Comparison of ENCODE assay signal across 6 worm cellular contexts in genomic region chrII:2090605-2091004, ce11.
TF ChIP-seq lines count a peak whose summit lies in the region.

TSS of gene trpl-5 (minus strand) at chrII:2090636.

TF ChIP-seq in whole organism, L1 larva, 84 proteins besides CTCF, POLR2A, EP300 and RAD21:
- no peak for TF ChIP-seq blmp-1 (tag; optimal IDR thresholded peaks at IDR 0.05; lab: Kevin White, UChicago)
- peak; percentile 81 for TF ChIP-seq pqm-1 (tag; optimal IDR thresholded peaks at IDR 0.05; lab: Kevin White, UChicago)
- TF ChIP-seq lin-35 (GFP tag; optimal IDR thresholded peaks at IDR 0.05; lab: Kevin White, UChicago): peak in 1 of 2 experiments; percentile 17
- peak; percentile 59 for TF ChIP-seq jun-1 (tag; optimal IDR thresholded peaks at IDR 0.05; lab: Kevin White, UChicago)
- peak; percentile 94 for TF ChIP-seq elt-2 (tag; optimal IDR thresholded peaks at IDR 0.05; lab: Kevin White, UChicago)
- no peak for TF ChIP-seq mef-2 (tag; optimal IDR thresholded peaks at IDR 0.05; lab: Kevin White, UChicago)
- TF ChIP-seq zag-1 (tag; optimal IDR thresholded peaks at IDR 0.05; lab: Kevin White, UChicago): no peak

TF ChIP-seq in whole organism, L2 larva, 48 proteins besides CTCF, POLR2A, EP300 and RAD21:
- no peak for TF ChIP-seq nhr-23 (tag; optimal IDR thresholded peaks at IDR 0.05; lab: Kevin White, UChicago)
- TF ChIP-seq alr-1 (tag; optimal IDR thresholded peaks at IDR 0.05; lab: Kevin White, UChicago): no peak
- no peak for TF ChIP-seq sem-4 (tag; optimal IDR thresholded peaks at IDR 0.05; lab: Kevin White, UChicago)
- peak; percentile 22 for TF ChIP-seq gmeb-1 (tag; optimal IDR thresholded peaks at IDR 0.05; lab: Kevin White, UChicago)
- TF ChIP-seq fos-1 (tag; optimal IDR thresholded peaks at IDR 0.05; lab: Kevin White, UChicago): peak; percentile 94
- no peak for TF ChIP-seq elt-1 (tag; optimal IDR thresholded peaks at IDR 0.05; lab: Kevin White, UChicago)

TF ChIP-seq in whole organism, L3 larva, 47 proteins besides CTCF, POLR2A, EP300 and RAD21:
- no peak for TF ChIP-seq unc-62 (GFP tag; optimal IDR thresholded peaks at IDR 0.05; lab: Kevin White, UChicago)
- no peak for TF ChIP-seq tbx-2 (tag; optimal IDR thresholded peaks at IDR 0.05; lab: Kevin White, UChicago)
- no peak for TF ChIP-seq skn-1 (tag; optimal IDR thresholded peaks at IDR 0.05; lab: Kevin White, UChicago)
- TF ChIP-seq pqm-1 (tag; optimal IDR thresholded peaks at IDR 0.05; lab: Kevin White, UChicago): peak; percentile 96
- TF ChIP-seq ceh-9 (tag; optimal IDR thresholded peaks at IDR 0.05; lab: Kevin White, UChicago): no peak
- no peak for TF ChIP-seq hmg-11 (tag; optimal IDR thresholded peaks at IDR 0.05; lab: Kevin White, UChicago)
- no peak for TF ChIP-seq sea-2 (GFP tag; optimal IDR thresholded peaks at IDR 0.05; lab: Kevin White, UChicago)
- TF ChIP-seq unc-39 (tag; optimal IDR thresholded peaks at IDR 0.05; lab: Kevin White, UChicago): no peak
- no peak for TF ChIP-seq fkh-10 (GFP tag; optimal IDR thresholded peaks at IDR 0.05; lab: Kevin White, UChicago)
- TF ChIP-seq nhr-76 (tag; optimal IDR thresholded peaks at IDR 0.05; lab: Kevin White, UChicago): no peak
- no peak for TF ChIP-seq R02D3.7 (tag; optimal IDR thresholded peaks at IDR 0.05; lab: Kevin White, UChicago)
- peak; percentile 23 for TF ChIP-seq jun-1 (tag; optimal IDR thresholded peaks at IDR 0.05; lab: Kevin White, UChicago)
- no peak for TF ChIP-seq mml-1 (tag; optimal IDR thresholded peaks at IDR 0.05; lab: Kevin White, UChicago)
- no peak for TF ChIP-seq nhr-28 (tag; optimal IDR thresholded peaks at IDR 0.05; lab: Kevin White, UChicago)
- TF ChIP-seq nfya-1 (tag; optimal IDR thresholded peaks at IDR 0.05; lab: Kevin White, UChicago; ENCODE audit: insufficient read depth): no peak
- no peak for TF ChIP-seq lin-15B (tag; optimal IDR thresholded peaks at IDR 0.05; lab: Kevin White, UChicago)
- no peak for TF ChIP-seq nhr-25 (tag; optimal IDR thresholded peaks at IDR 0.05; lab: Kevin White, UChicago)
- no peak for TF ChIP-seq egl-27 (tag; optimal IDR thresholded peaks at IDR 0.05; lab: Kevin White, UChicago)
- TF ChIP-seq nhr-43 (tag; optimal IDR thresholded peaks at IDR 0.05; lab: Kevin White, UChicago; ENCODE audit: poor library complexity, severe bottlenecking): no peak
- no peak for TF ChIP-seq lin-39 (tag; optimal IDR thresholded peaks at IDR 0.05; lab: Kevin White, UChicago)
- peak; percentile 95 for TF ChIP-seq elt-2 (tag; optimal IDR thresholded peaks at IDR 0.05; lab: Kevin White, UChicago)
TF ChIP-seq in whole organism, L3 larva: peak in this region for 3.

TF ChIP-seq in whole organism, L4 larva, 104 proteins besides CTCF, POLR2A, EP300 and RAD21 (continues in another document):
- no peak for TF ChIP-seq set-16 (GFP tag; IDR thresholded peaks at IDR 0.05; lab: Robert Waterston, UW)
- peak; percentile 82 for TF ChIP-seq nhr-28 (tag; optimal IDR thresholded peaks at IDR 0.05; lab: Kevin White, UChicago)
- no peak for TF ChIP-seq dmd-8 (GFP tag; IDR thresholded peaks at IDR 0.05; lab: Robert Waterston, UW)
- TF ChIP-seq pqm-1 (tag; optimal IDR thresholded peaks at IDR 0.05; lab: Kevin White, UChicago): peak; percentile 99
- no peak for TF ChIP-seq Y75B8A.6 (GFP tag; IDR thresholded peaks at IDR 0.05; lab: Robert Waterston, UW)
- no peak for TF ChIP-seq ama-1 (optimal IDR thresholded peaks at IDR 0.05; lab: Kevin White, UChicago)
- TF ChIP-seq madf-9 (GFP tag; conservative IDR thresholded peaks at IDR 0.05; lab: Robert Waterston, UW): no peak
- TF ChIP-seq nhr-6 (tag; optimal IDR thresholded peaks at IDR 0.05; lab: Kevin White, UChicago): no peak
- no peak for TF ChIP-seq snpc-1.2 (GFP tag; IDR thresholded peaks at IDR 0.05; lab: Robert Waterston, UW)
- TF ChIP-seq dpl-1 (GFP tag; optimal IDR thresholded peaks at IDR 0.05; lab: Kevin White, UChicago): no peak
- TF ChIP-seq nhr-77 (tag; optimal IDR thresholded peaks at IDR 0.05; lab: Kevin White, UChicago): peak; percentile 65
- no peak for TF ChIP-seq zip-11 (GFP tag; IDR thresholded peaks at IDR 0.05; lab: Robert Waterston, UW)
- TF ChIP-seq zip-2 (tag; optimal IDR thresholded peaks at IDR 0.05; lab: Kevin White, UChicago): no peak
- TF ChIP-seq dmd-6 (GFP tag; IDR thresholded peaks at IDR 0.05; lab: Robert Waterston, UW): peak; percentile 70
- no peak for TF ChIP-seq Y5F2A.4 (GFP tag; optimal IDR thresholded peaks at IDR 0.05; lab: Kevin White, UChicago)
- no peak for TF ChIP-seq zag-1 (tag; optimal IDR thresholded peaks at IDR 0.05; lab: Kevin White, UChicago)
- TF ChIP-seq hlh-30 (tag; optimal IDR thresholded peaks at IDR 0.05; lab: Kevin White, UChicago; ENCODE audit: insufficient read depth): no peak
- TF ChIP-seq ZK337.2 (GFP tag; IDR thresholded peaks at IDR 0.05; lab: Robert Waterston, UW): no peak
- peak; percentile 44; the same call in 1 of the 2 replicates for TF ChIP-seq php-3 (GFP tag; IDR thresholded peaks at IDR 0.05; lab: Robert Waterston, UW)
- TF ChIP-seq lin-1 (GFP tag; IDR thresholded peaks at IDR 0.05; lab: Robert Waterston, UW): peak; percentile 72; the same call in 1 of the 2 replicates
- no peak for TF ChIP-seq lim-7 (GFP tag; IDR thresholded peaks at IDR 0.05; lab: Robert Waterston, UW)
- no peak for TF ChIP-seq T20F7.1 (GFP tag; optimal IDR thresholded peaks at IDR 0.05; lab: Kevin White, UChicago)

TF ChIP-seq in whole organism, late embryonic, 69 proteins besides CTCF, POLR2A, EP300 and RAD21:
- TF ChIP-seq elt-2 (tag; optimal IDR thresholded peaks at IDR 0.05; lab: Kevin White, UChicago) (peak; percentile 80), ahr-1 (tag; optimal IDR thresholded peaks at IDR 0.05; lab: Kevin White, UChicago) (no peak)

TF ChIP-seq in whole organism, young adult, 124 proteins besides CTCF, POLR2A, EP300 and RAD21:
- TF ChIP-seq T07F8.4 (tag; optimal IDR thresholded peaks at IDR 0.05; lab: Kevin White, UChicago) (no peak), nhr-80 (tag; optimal IDR thresholded peaks at IDR 0.05; lab: Kevin White, UChicago) (peak; percentile 76), cebp-1 (GFP tag; IDR thresholded peaks at IDR 0.05; lab: Robert Waterston, UW) (peak; percentile 56; the same call in 1 of the 2 replicates), cebp-1 (tag; optimal IDR thresholded peaks at IDR 0.05; lab: Kevin White, UChicago) (no peak), pha-4 (tag; optimal IDR thresholded peaks at IDR 0.05; lab: Kevin White, UChicago) (peak; percentile 15), nhr-120 (GFP tag; IDR thresholded peaks at IDR 0.05; lab: Robert Waterston, UW) (no peak)
